Fruit fly (Drosophila melanogaster): ENCODE results near the gene CG9386.
A peak's percentile ranks its signal among the peaks of the same experiment; 100 is the strongest.

CG9386 gene

dm6 chr3R:9573812-9574587 is 18.8 kb upstream of the CG9386 start, which contains the start of gene CG9399 (continued):
- TF ChIP-seq tup (GFP tag; optimal IDR thresholded peaks at IDR 0.05) = peak; percentile 96
- peak; percentile 47 for TF ChIP-seq CG9797 (GFP tag; optimal IDR thresholded peaks at IDR 0.05)
- peak; percentile 94 for TF ChIP-seq CG5245 (GFP tag; optimal IDR thresholded peaks at IDR 0.05)
- peak; percentile 85 for TF ChIP-seq CG4328 (GFP tag; optimal IDR thresholded peaks at IDR 0.05)
- TF ChIP-seq Awh (GFP tag; IDR thresholded peaks at IDR 0.05) = peak; percentile 98
- TF ChIP-seq CG11696 (GFP tag; IDR thresholded peaks at IDR 0.05) = peak; percentile 92
- TF ChIP-seq CG11560 (tag; IDR thresholded peaks at IDR 0.05) = peak; percentile 87
- TF ChIP-seq ind (GFP tag; optimal IDR thresholded peaks at IDR 0.05) = peak; percentile 97
- TF ChIP-seq her (GFP tag; optimal IDR thresholded peaks at IDR 0.05) = peak; percentile 79
- TF ChIP-seq Dad (GFP tag; optimal IDR thresholded peaks at IDR 0.05) = peak; percentile 92
- peak; percentile 90 for TF ChIP-seq CG3838 (GFP tag; optimal IDR thresholded peaks at IDR 0.05)
- TF ChIP-seq CG10267 (tag; optimal IDR thresholded peaks at IDR 0.05) = peak; percentile 99
- TF ChIP-seq Sox102F (GFP tag; optimal IDR thresholded peaks at IDR 0.05) = peak; percentile 99
- TF ChIP-seq Taf1 (GFP tag; IDR thresholded peaks at IDR 0.05) = peak; percentile 91
- no peak for TF ChIP-seq lov (optimal IDR thresholded peaks at IDR 0.05)
- peak; percentile 98 for TF ChIP-seq lov (GFP tag; IDR thresholded peaks at IDR 0.05)
- TF ChIP-seq CG4617 (GFP tag; optimal IDR thresholded peaks at IDR 0.05; ENCODE audit: borderline replicate concordance) = peak; percentile 97
- TF ChIP-seq fd3F (GFP tag; optimal IDR thresholded peaks at IDR 0.05) = peak; percentile 96
- peak; percentile 94 for TF ChIP-seq CrebB (tag; optimal IDR thresholded peaks at IDR 0.05)
- TF ChIP-seq dmrt99B (tag; optimal IDR thresholded peaks at IDR 0.05) = peak; percentile 97
- peak; percentile 92 for TF ChIP-seq ab (GFP tag; optimal IDR thresholded peaks at IDR 0.05)
- TF ChIP-seq wor (GFP tag; IDR thresholded peaks at IDR 0.05) = peak; percentile 98
- peak; percentile 83 for TF ChIP-seq CG13624 (GFP tag; optimal IDR thresholded peaks at IDR 0.05)
- TF ChIP-seq CG10209 (GFP tag; optimal IDR thresholded peaks at IDR 0.05) = peak; percentile 98
- TF ChIP-seq tx (GFP tag; optimal IDR thresholded peaks at IDR 0.05) = peak; percentile 90
- TF ChIP-seq NC2α (GFP tag; optimal IDR thresholded peaks at IDR 0.05) = peak; percentile 81
- peak; percentile 98 for TF ChIP-seq Optix (GFP tag; IDR thresholded peaks at IDR 0.05)
- peak; percentile 98 for TF ChIP-seq CG17359 (tag; optimal IDR thresholded peaks at IDR 0.05)
- TF ChIP-seq BtbVII (GFP tag; optimal IDR thresholded peaks at IDR 0.05) = peak; percentile 93
- peak; percentile 99 for TF ChIP-seq CG1602 (GFP tag; optimal IDR thresholded peaks at IDR 0.05)
- TF ChIP-seq CG1233 (GFP tag; optimal IDR thresholded peaks at IDR 0.05) = peak; percentile 95
- peak; percentile 96 for TF ChIP-seq CG6175 (GFP tag; IDR thresholded peaks at IDR 0.05)
- peak; percentile 96 for TF ChIP-seq seq (GFP tag; IDR thresholded peaks at IDR 0.05)
- TF ChIP-seq CG8359 (GFP tag; optimal IDR thresholded peaks at IDR 0.05; ENCODE audit: borderline replicate concordance) = peak; percentile 87
- TF ChIP-seq lola (GFP tag; optimal IDR thresholded peaks at IDR 0.05) = peak in 1 of 3 experiments; percentile 98
- TF ChIP-seq CG6254 (GFP tag; optimal IDR thresholded peaks at IDR 0.05) = peak; percentile 93
- TF ChIP-seq h (optimal IDR thresholded peaks at IDR 0.05) = no peak
- TF ChIP-seq Dp (GFP tag; optimal IDR thresholded peaks at IDR 0.05) = peak; percentile 42
- no peak for TF ChIP-seq Opbp (GFP tag; IDR thresholded peaks at IDR 0.05; ENCODE audit: partially characterized antibody)
- TF ChIP-seq exex (tag; optimal IDR thresholded peaks at IDR 0.05) = peak; percentile 74
- TF ChIP-seq tio (GFP tag; optimal IDR thresholded peaks at IDR 0.05) = peak; percentile 97
- peak; percentile 96 for TF ChIP-seq Fer3 (tag; optimal IDR thresholded peaks at IDR 0.05)
- TF ChIP-seq prd (optimal IDR thresholded peaks at IDR 0.05) = no peak
- peak; percentile 99 for TF ChIP-seq prd (GFP tag; IDR thresholded peaks at IDR 0.05)
- peak; percentile 94 for TF ChIP-seq corto (GFP tag; optimal IDR thresholded peaks at IDR 0.05)
- peak; percentile 95 for TF ChIP-seq ewg (GFP tag; optimal IDR thresholded peaks at IDR 0.05)
- TF ChIP-seq CG11723 (GFP tag; optimal IDR thresholded peaks at IDR 0.05) = peak; percentile 95
- TF ChIP-seq HHEX (GFP tag; optimal IDR thresholded peaks at IDR 0.05) = peak; percentile 95
- peak; percentile 89 for TF ChIP-seq scrt (GFP tag; optimal IDR thresholded peaks at IDR 0.05)

Data from whole organism, embryonic.